Fruit fly (Drosophila melanogaster): Measurements from ENCODE around the gene dnd.

Gene dnd

dm6 chr3R:21853618-21854573, 33.3 kb downstream of the dnd start (continued):
- no peak for TF ChIP-seq gcm (GFP tag; optimal IDR thresholded peaks at IDR 0.05)
- TF ChIP-seq Opbp (GFP tag; IDR thresholded peaks at IDR 0.05; ENCODE audit: partially characterized antibody) = 0 out of 3 replicates have a peak, but pooled peaks have one; percentile 9
- TF ChIP-seq CG10565 (GFP tag; optimal IDR thresholded peaks at IDR 0.05) = no peak
- no peak for TF ChIP-seq CG17912 (GFP tag; optimal IDR thresholded peaks at IDR 0.05)
- no peak for TF ChIP-seq CG8290 (GFP tag; optimal IDR thresholded peaks at IDR 0.05)
- peak in 1 of 2 experiments; percentile 37 for TF ChIP-seq CG8290 (tag; optimal IDR thresholded peaks at IDR 0.05)
- TF ChIP-seq CG8388 (GFP tag; optimal IDR thresholded peaks at IDR 0.05) = no peak
- peak; percentile 79; the same call in 2 of the 3 replicates for TF ChIP-seq CG2199 (GFP tag; IDR thresholded peaks at IDR 0.05)
- TF ChIP-seq eyg (GFP tag; optimal IDR thresholded peaks at IDR 0.05) = peak; percentile 27
- TF ChIP-seq CG10209 (GFP tag; optimal IDR thresholded peaks at IDR 0.05) = no peak
- TF ChIP-seq bsh (GFP tag; optimal IDR thresholded peaks at IDR 0.05) = peak in 1 of 2 experiments; percentile 46
- TF ChIP-seq sens (GFP tag) = peak; percentile 74
- peak; percentile 89 for TF ChIP-seq nom (GFP tag; optimal IDR thresholded peaks at IDR 0.05)
- TF ChIP-seq ash1 (GFP tag; optimal IDR thresholded peaks at IDR 0.05) = peak; percentile 11
- TF ChIP-seq bab2 (GFP tag; optimal IDR thresholded peaks at IDR 0.05) = no peak
- TF ChIP-seq sens-2 (GFP tag; IDR thresholded peaks at IDR 0.05) = 0 out of 2 replicates have a peak, but pooled peaks have one; percentile 56
- peak; percentile 76 for TF ChIP-seq CG13894 (tag; optimal IDR thresholded peaks at IDR 0.05)
- TF ChIP-seq nerfin-1 (tag; optimal IDR thresholded peaks at IDR 0.05) = no peak
- peak; percentile 40 for TF ChIP-seq Drgx (GFP tag; IDR thresholded peaks at IDR 0.05)
- peak; percentile 8 for TF ChIP-seq run (tag; optimal IDR thresholded peaks at IDR 0.05)
- no peak for TF ChIP-seq CG11247 (GFP tag; IDR thresholded peaks at IDR 0.05)
- TF ChIP-seq Xrp1 (GFP tag; IDR thresholded peaks at IDR 0.05) = peak; percentile 32; the same call in 1 of the 2 replicates
- TF ChIP-seq fru (optimal IDR thresholded peaks at IDR 0.05) = no peak
- TF ChIP-seq otp (GFP tag; IDR thresholded peaks at IDR 0.05) = 0 out of 3 replicates have a peak, but pooled peaks have one; percentile 51
- peak; percentile 47 for TF ChIP-seq CHES-1-like (GFP tag; optimal IDR thresholded peaks at IDR 0.05)
- TF ChIP-seq Fer1 (GFP tag; optimal IDR thresholded peaks at IDR 0.05) = peak; percentile 15
- TF ChIP-seq CG6654 (GFP tag; optimal IDR thresholded peaks at IDR 0.05) = no peak
- no peak for TF ChIP-seq fu2 (GFP tag; optimal IDR thresholded peaks at IDR 0.05)
- TF ChIP-seq sc (optimal IDR thresholded peaks at IDR 0.05) = no peak
- no peak for TF ChIP-seq sc (GFP tag; optimal IDR thresholded peaks at IDR 0.05)
- peak; percentile 7 for TF ChIP-seq cwo (GFP tag; optimal IDR thresholded peaks at IDR 0.05)
- TF ChIP-seq stwl (tag; optimal IDR thresholded peaks at IDR 0.05) = no peak
- peak; percentile 28 for TF ChIP-seq wdn (GFP tag; IDR thresholded peaks at IDR 0.05)
- no peak for TF ChIP-seq CG10979 (tag; optimal IDR thresholded peaks at IDR 0.05)
- no peak for TF ChIP-seq CG16813 (GFP tag; IDR thresholded peaks at IDR 0.05; ENCODE audit: partially characterized antibody)
- no peak for TF ChIP-seq gsb (GFP tag; IDR thresholded peaks at IDR 0.05)
- TF ChIP-seq sima (GFP tag; optimal IDR thresholded peaks at IDR 0.05) = no peak
- peak; percentile 78 for TF ChIP-seq pros (GFP tag; optimal IDR thresholded peaks at IDR 0.05)
- peak; percentile 68 for TF ChIP-seq gro (GFP tag; optimal IDR thresholded peaks at IDR 0.05)
- TF ChIP-seq tio (GFP tag; optimal IDR thresholded peaks at IDR 0.05) = no peak
- peak; percentile 1 for TF ChIP-seq CG14965 (GFP tag; optimal IDR thresholded peaks at IDR 0.05; ENCODE audit: borderline replicate concordance)
- peak; percentile 14 for TF ChIP-seq NC2β (GFP tag; optimal IDR thresholded peaks at IDR 0.05)
- peak; percentile 7 for TF ChIP-seq gem (tag; optimal IDR thresholded peaks at IDR 0.05)
- no peak for TF ChIP-seq CG8281 (tag; optimal IDR thresholded peaks at IDR 0.05)
- TF ChIP-seq Lim3 (GFP tag; IDR thresholded peaks at IDR 0.05) = no peak
- TF ChIP-seq CG7928 (GFP tag; optimal IDR thresholded peaks at IDR 0.05) = no peak
- peak; percentile 3 for TF ChIP-seq CG34376 (GFP tag; optimal IDR thresholded peaks at IDR 0.05)
- TF ChIP-seq Stat92E (GFP tag; optimal IDR thresholded peaks at IDR 0.05) = peak in 1 of 3 experiments; percentile 79

Data from whole organism, embryonic.